Worm (Caenorhabditis elegans): ENCODE data around the gene cpi-2.
A peak's percentile ranks its signal among the peaks of the same experiment; 100 is the strongest.

DNA sequence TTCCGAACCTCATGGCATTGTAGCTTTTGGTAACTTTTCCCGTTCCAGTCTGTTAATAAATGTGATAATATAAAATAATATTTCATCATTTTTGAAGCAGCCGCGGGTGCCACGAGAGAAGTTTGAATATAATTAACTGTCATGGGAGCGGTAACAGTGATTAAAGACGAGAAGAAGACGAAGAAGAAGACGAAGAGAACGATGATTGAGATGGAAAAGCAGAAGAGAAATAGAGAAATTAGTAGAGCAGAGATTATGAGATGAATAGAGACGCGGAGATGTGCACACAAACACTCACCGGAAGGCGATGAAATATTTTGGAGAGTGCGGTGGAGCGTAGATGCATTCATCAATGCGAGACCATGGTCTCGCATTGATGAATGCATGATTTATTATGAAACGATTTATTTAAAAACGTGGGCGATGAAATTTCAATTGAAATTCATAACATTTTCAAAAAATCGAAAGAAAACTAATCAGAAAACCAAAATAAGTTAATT, 9.4 kb downstream of the cpi-2 start, which contains the start of gene seip-1:
- 0 out of 2 replicates have a peak, but pooled peaks have one; percentile 20 for TF ChIP-seq flt-1 (GFP tag; IDR thresholded peaks at IDR 0.05)
- TF ChIP-seq sea-1 (GFP tag; conservative IDR thresholded peaks at IDR 0.05) = no peak
